Fruit fly (Drosophila melanogaster): Measurements from ENCODE around the gene puc.

DNA sequence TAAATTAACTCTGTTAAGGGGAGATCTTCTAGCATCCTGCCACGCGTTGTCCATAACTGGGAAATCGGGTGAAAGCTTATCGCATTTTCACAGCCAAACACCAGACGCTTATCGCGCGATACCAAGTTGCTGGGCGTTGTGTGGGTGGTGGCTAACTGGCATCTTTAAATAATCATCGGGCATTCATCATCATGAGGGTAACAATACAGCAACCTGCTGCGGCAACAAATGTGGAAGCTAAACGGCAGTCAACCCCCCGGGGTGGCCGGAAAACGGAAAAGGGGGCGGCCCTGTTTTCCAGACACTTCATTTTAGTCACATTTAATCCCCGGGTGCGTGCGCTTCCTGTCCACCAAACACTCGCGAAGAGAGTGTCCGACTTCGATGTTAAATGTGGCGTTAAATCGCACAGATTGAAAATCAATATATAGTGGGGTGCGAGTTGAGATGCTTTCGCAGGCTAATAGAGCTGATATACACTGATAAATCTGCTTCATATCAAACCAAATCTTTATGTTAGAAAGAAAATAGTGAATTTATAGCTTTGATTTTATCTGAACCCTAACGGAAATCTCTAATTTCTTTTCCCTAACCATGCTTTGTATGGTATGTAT, 47.6 kb downstream of the puc start:
- TF ChIP-seq CTCF (optimal IDR thresholded peaks at IDR 0.05): no peak
- TF ChIP-seq CG8478 (optimal IDR thresholded peaks at IDR 0.05): no peak
